Fruit fly (Drosophila melanogaster) Kc167 (cell line): ENCODE results near the gene CG45690.

Source experiments
- h ChIP-seq: fragments of >200 bp; optimal IDR thresholded peaks from 3 replicates; lab custom pipeline; 2018; ENCODE audit warnings: missing external identifiers
- ttk ChIP-seq: sonication (Bioruptor generic); optimal IDR thresholded peaks from 2 replicates; lab custom pipeline; 2017; ENCODE audit warnings: missing external identifiers

DNA sequence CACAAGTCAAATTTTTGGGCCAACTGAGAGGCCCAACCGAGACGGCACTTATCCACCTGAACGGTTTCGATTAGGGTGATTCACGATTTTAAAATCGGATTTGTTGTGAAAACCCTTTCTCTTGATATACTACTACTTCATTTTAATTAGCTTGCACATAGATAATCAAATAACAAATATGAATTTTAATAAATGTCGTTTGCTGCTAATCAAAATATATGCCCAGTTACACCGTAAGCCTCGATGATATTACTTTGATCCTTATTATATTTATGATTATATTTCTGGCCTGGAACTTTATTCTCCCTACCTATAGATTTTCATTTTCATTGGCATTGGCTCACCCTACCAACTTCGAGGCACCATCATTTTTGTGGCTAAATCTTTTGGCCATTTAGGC is 42.2 kb upstream of the CG45690 start:
- TF ChIP-seq h (no peak), ttk (lab: Kevin White, UChicago) (no peak)
